Worm (Caenorhabditis elegans): Measurements from ENCODE around the gene W09H1.4.

W09H1.4 gene

DNA sequence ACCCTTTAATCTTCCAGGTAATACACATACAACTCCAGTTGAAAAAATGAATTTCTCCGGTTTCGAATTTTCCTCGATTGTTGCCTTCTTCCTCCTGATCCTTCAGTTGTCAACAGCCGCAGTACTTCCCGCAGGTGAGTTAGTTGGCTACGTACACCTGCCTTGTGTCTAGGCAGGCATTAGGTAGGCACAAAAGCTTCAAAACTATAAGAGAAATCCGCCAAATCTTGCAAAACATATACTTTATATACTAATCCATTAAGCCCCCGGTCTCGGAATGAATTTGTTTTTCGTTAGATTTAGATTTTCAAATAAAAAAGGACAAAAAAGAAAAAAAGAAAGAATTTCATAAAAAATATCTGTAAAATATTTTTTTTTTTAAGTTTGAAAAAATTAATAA is 52.0 kb downstream of the W09H1.4 start, which contains the start of gene flp-16:
TSS of gene flp-16 (plus strand) at position 18 of the 400 bp plus-strand sequence.
- TF ChIP-seq unc-62 (GFP tag; optimal IDR thresholded peaks at IDR 0.05): no peak

Measured in whole organism, dauer.